Fruit fly (Drosophila melanogaster): ENCODE data around the gene Btk.
A peak's percentile ranks its signal among the peaks of the same experiment; 100 is the strongest.

Gene Btk

DNA sequence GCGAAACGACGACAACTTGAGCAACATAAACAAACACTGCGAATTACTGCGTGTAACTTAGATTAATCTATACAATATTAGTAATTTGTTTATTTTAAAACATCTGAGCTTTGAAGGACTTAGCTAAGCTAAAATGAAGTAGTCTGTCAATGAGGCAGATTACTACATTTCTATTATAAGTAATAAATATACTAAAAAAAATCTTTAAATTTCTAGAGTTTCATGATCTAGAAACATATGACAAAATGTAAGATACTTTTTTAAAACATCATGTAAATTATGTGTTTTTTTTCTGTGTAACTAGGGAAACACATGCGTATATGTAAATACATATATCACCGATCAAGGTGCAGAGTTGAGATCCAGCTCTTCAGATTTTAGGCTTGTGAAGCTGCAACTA lies 34.7 kb downstream of the Btk start (continued):
- TF ChIP-seq B-H2 (GFP tag; optimal IDR thresholded peaks at IDR 0.05) (no peak), Nf-YB (GFP tag; optimal IDR thresholded peaks at IDR 0.05) (peak; percentile 44), HmgZ (tag; optimal IDR thresholded peaks at IDR 0.05) (peak; percentile 9), CG33213 (GFP tag; optimal IDR thresholded peaks at IDR 0.05) (no peak), CG13296 (GFP tag; optimal IDR thresholded peaks at IDR 0.05) (peak; percentile 78), Aef1 (GFP tag; IDR thresholded peaks at IDR 0.05) (peak; percentile 43; the same call in 1 of the 3 replicates), CG8478 (optimal IDR thresholded peaks at IDR 0.05) (no peak), CG14441 (GFP tag; IDR thresholded peaks at IDR 0.05) (peak; percentile 72), Abd-B (GFP tag; optimal IDR thresholded peaks at IDR 0.05) (peak; percentile 41), CG9932 (GFP tag; IDR thresholded peaks at IDR 0.05) (no peak), CG10959 (GFP tag; IDR thresholded peaks at IDR 0.05) (no peak), CG1529 (GFP tag; optimal IDR thresholded peaks at IDR 0.05) (peak; percentile 6), Meics (GFP tag; optimal IDR thresholded peaks at IDR 0.05) (peak; percentile 68), CG1233 (GFP tag; optimal IDR thresholded peaks at IDR 0.05) (peak; percentile 55), inv (GFP tag; IDR thresholded peaks at IDR 0.05; ENCODE audit: partially characterized antibody) (no peak), CG12104 (GFP tag; optimal IDR thresholded peaks at IDR 0.05) (peak; percentile 55), CG9817 (tag; optimal IDR thresholded peaks at IDR 0.05) (peak; percentile 7), Myb (GFP tag; optimal IDR thresholded peaks at IDR 0.05) (no peak), dysf (GFP tag; IDR thresholded peaks at IDR 0.05) (peak; percentile 61; the same call in 2 of the 3 replicates), Mrtf (GFP tag; IDR thresholded peaks at IDR 0.05) (peak; percentile 51; the same call in 1 of the 3 replicates), onecut (GFP tag; IDR thresholded peaks at IDR 0.05) (peak; percentile 47), zen2 (GFP tag; IDR thresholded peaks at IDR 0.05; ENCODE audit: partially characterized antibody) (no peak), sima (GFP tag; optimal IDR thresholded peaks at IDR 0.05) (no peak), Tbp (GFP tag; optimal IDR thresholded peaks at IDR 0.05) (no peak), gsb-n (tag; optimal IDR thresholded peaks at IDR 0.05) (peak; percentile 28), corto (GFP tag; optimal IDR thresholded peaks at IDR 0.05) (no peak), wdn (GFP tag; IDR thresholded peaks at IDR 0.05) (no peak), Xbp1 (GFP tag; optimal IDR thresholded peaks at IDR 0.05) (peak; percentile 64), p53 (GFP tag; optimal IDR thresholded peaks at IDR 0.05) (no peak), CG8924 (tag; optimal IDR thresholded peaks at IDR 0.05) (peak; percentile 62), CG9609 (GFP tag; optimal IDR thresholded peaks at IDR 0.05) (no peak), lilli (GFP tag; optimal IDR thresholded peaks at IDR 0.05) (no peak), pzg (GFP tag; optimal IDR thresholded peaks at IDR 0.05) (no peak), Doc3 (GFP tag; IDR thresholded peaks at IDR 0.05; ENCODE audit: partially characterized antibody) (no peak), Mad (GFP tag; optimal IDR thresholded peaks at IDR 0.05) (no peak), gem (tag; optimal IDR thresholded peaks at IDR 0.05) (peak; percentile 86), repo (GFP tag; optimal IDR thresholded peaks at IDR 0.05) (no peak), CG3847 (GFP tag; IDR thresholded peaks at IDR 0.05) (peak; percentile 37; the same call in 1 of the 2 replicates), CG15269 (tag; optimal IDR thresholded peaks at IDR 0.05) (peak; percentile 87), CG14014 (GFP tag; IDR thresholded peaks at IDR 0.05) (0 out of 2 replicates have a peak, but pooled peaks have one; percentile 27), Dfd (GFP tag; optimal IDR thresholded peaks at IDR 0.05) (no peak), CG31365 (tag; optimal IDR thresholded peaks at IDR 0.05) (no peak), CG2889 (GFP tag; IDR thresholded peaks at IDR 0.05) (no peak; the same call in 2 of the 3 replicates), CG12942 (GFP tag; optimal IDR thresholded peaks at IDR 0.05) (peak; percentile 4), cg (GFP tag; optimal IDR thresholded peaks at IDR 0.05) (no peak), scrt (GFP tag; optimal IDR thresholded peaks at IDR 0.05) (peak; percentile 22), dan (GFP tag; IDR thresholded peaks at IDR 0.05) (no peak), run (tag; optimal IDR thresholded peaks at IDR 0.05) (peak; percentile 76), hth (optimal IDR thresholded peaks at IDR 0.05) (no peak), zfh1 (GFP tag; IDR thresholded peaks at IDR 0.05) (peak; percentile 53; the same call in 1 of the 3 replicates), Asciz (GFP tag; optimal IDR thresholded peaks at IDR 0.05) (peak; percentile 76), Bteb2 (GFP tag; optimal IDR thresholded peaks at IDR 0.05) (no peak)

Measured in whole organism, embryonic.